Worm (Caenorhabditis elegans) whole organism, young adult: Measurements from ENCODE around the gene F59A6.2.

ENCODE experiments used
- B0019.2 ChIP-seq: fragments of 200-800 bp; sonication (Bioruptor generic); conservative IDR thresholded peaks from 2 replicates; pipeline ENCODE4 v1.3.6; 2022; ENCODE audit warnings: missing genetic modification reagents, missing genetic modification characterization, missing compliant biosample characterization
- F22D6.2 ChIP-seq: sonication (generic microtip); optimal IDR thresholded peaks from 2 replicates; lab custom pipeline; 2016; ENCODE audit warnings: mild to moderate bottlenecking, missing genetic modification characterization, missing compliant biosample characterization
- Y53G8AR.9 ChIP-seq: fragments of 200-800 bp; sonication (Bioruptor generic); conservative IDR thresholded peaks from 2 replicates; pipeline ENCODE4 v1.3.6; 2022; ENCODE audit warnings: missing genetic modification reagents, missing genetic modification characterization, missing compliant biosample characterization
- Y67H2A.10 ChIP-seq: fragments of 200-800 bp; sonication (Bioruptor generic); conservative IDR thresholded peaks from 2 replicates; pipeline ENCODE4 v1.3.6; 2022; ENCODE audit warnings: missing genetic modification reagents, missing genetic modification characterization, missing compliant biosample characterization
- ZK185.1 ChIP-seq: sonication (generic microtip); optimal IDR thresholded peaks from 2 replicates; lab custom pipeline; 2016; ENCODE audit warnings: mild to moderate bottlenecking, missing genetic modification characterization, missing compliant biosample characterization; ENCODE audit not compliant: poor library complexity, severe bottlenecking
- cebp-2 ChIP-seq: fragments of 200-800 bp; sonication (Bioruptor generic); IDR thresholded peaks from 2 replicates; pipeline ENCODE4 v1.3.6; 2022; ENCODE audit warnings: missing genetic modification characterization, missing compliant biosample characterization
- dpl-1 ChIP-seq: fragments of 150-350 bp; optimal IDR thresholded peaks from 2 replicates; lab custom pipeline; 2014; ENCODE audit warnings: missing biosample characterization, missing genetic modification reagents, missing genetic modification characterization
- efl-1 ChIP-seq: fragments of 150-350 bp; optimal IDR thresholded peaks from 2 replicates; lab custom pipeline; 2014; ENCODE audit warnings: missing biosample characterization, missing genetic modification reagents, missing genetic modification characterization
- let-607 ChIP-seq, 2 experiments: fragments of 200-800 bp in 1 of 2; sonication (Bioruptor generic) in 1 of 2; sonication (generic microtip) in 1 of 2; optimal IDR thresholded peaks; 2 replicates each; lab custom pipeline; 2016 to 2018; ENCODE audit warnings: mild to moderate bottlenecking in 2 of 2, missing compliant biosample characterization in 2 of 2, missing genetic modification characterization in 2 of 2, moderate library complexity in 2 of 2, missing genotype in 1 of 2
- madf-8 ChIP-seq: fragments of 200-800 bp; sonication (Bioruptor generic); conservative IDR thresholded peaks from 2 replicates; pipeline ENCODE4 v1.3.6; 2022; ENCODE audit warnings: missing genetic modification reagents, missing genetic modification characterization, missing compliant biosample characterization
- nhr-179 ChIP-seq: sonication (generic microtip); optimal IDR thresholded peaks from 2 replicates; lab custom pipeline; 2016; ENCODE audit warnings: mild to moderate bottlenecking, missing genetic modification characterization, missing compliant biosample characterization
- unc-130 ChIP-seq: sonication (generic microtip); optimal IDR thresholded peaks from 2 replicates; lab custom pipeline; 2016; ENCODE audit warnings: missing genetic modification reagents, missing genetic modification characterization, missing compliant biosample characterization
- ztf-28 ChIP-seq: fragments of 200-800 bp; sonication (Bioruptor generic); IDR thresholded peaks from 2 replicates; pipeline ENCODE4 v1.3.6; 2022; ENCODE audit warnings: missing genetic modification reagents, missing genetic modification characterization, missing compliant biosample characterization

- no peak for TF ChIP-seq Y67H2A.10 (GFP tag; lab: Robert Waterston, UW)
- no peak for TF ChIP-seq Y53G8AR.9 (GFP tag; lab: Robert Waterston, UW)
- no peak for TF ChIP-seq F22D6.2 (tag; lab: Kevin White, UChicago)
- TF ChIP-seq cebp-2 (GFP tag; lab: Robert Waterston, UW): no peak
- TF ChIP-seq let-607 (tag; optimal IDR thresholded peaks at IDR 0.05; lab: Kevin White, UChicago): no peak
- TF ChIP-seq efl-1 (GFP tag; lab: Kevin White, UChicago): no peak
- no peak for TF ChIP-seq nhr-179 (tag; lab: Kevin White, UChicago)
- TF ChIP-seq unc-130: no peak
- TF ChIP-seq ztf-28: no peak
- no peak for TF ChIP-seq ZK185.1 (tag; lab: Kevin White, UChicago)
- no peak for TF ChIP-seq madf-8 (GFP tag; lab: Robert Waterston, UW)
- TF ChIP-seq dpl-1: no peak
- TF ChIP-seq B0019.2 (GFP tag; lab: Robert Waterston, UW): no peak
Measured at ce11 chrII:5050776-5051175, 36.3 kb downstream of the F59A6.2 start.
